Worm (Caenorhabditis elegans) whole organism, young adult: ENCODE results near the gene rpn-5.

Source experiments
- akir-1 ChIP-seq: fragments of 200-800 bp; sonication (Bioruptor generic); optimal IDR thresholded peaks from 2 replicates; lab custom pipeline; 2018; ENCODE audit warnings: mild to moderate bottlenecking, missing genetic modification characterization, moderate library complexity, missing compliant biosample characterization
- ceh-40 ChIP-seq: fragments of 200-800 bp; sonication (Bioruptor generic); IDR thresholded peaks from 2 replicates; pipeline ENCODE4 v1.3.6; 2022; ENCODE audit warnings: missing genetic modification characterization, missing compliant biosample characterization
- gei-17 ChIP-seq: fragments of 200-800 bp; sonication (Bioruptor generic); optimal IDR thresholded peaks from 2 replicates; lab custom pipeline; 2018; ENCODE audit warnings: mild to moderate bottlenecking, missing genetic modification characterization, missing compliant biosample characterization
- him-1 ChIP-seq: sonication (generic microtip); optimal IDR thresholded peaks from 2 replicates; lab custom pipeline; 2016; ENCODE audit warnings: missing genotype, missing genetic modification reagents, missing genetic modification characterization, missing compliant biosample characterization
- hlh-26 ChIP-seq: fragments of 200-800 bp; sonication (Bioruptor generic); conservative IDR thresholded peaks from 2 replicates; pipeline ENCODE4 v1.3.6; 2022; ENCODE audit warnings: missing genetic modification reagents, missing genetic modification characterization, missing compliant biosample characterization
- hmg-20 ChIP-seq: fragments of 200-800 bp; sonication (Bioruptor generic); IDR thresholded peaks from 2 replicates; pipeline ENCODE4 v1.3.6; 2022; ENCODE audit warnings: missing genetic modification reagents, missing genetic modification characterization, missing compliant biosample characterization
- hsf-1 ChIP-seq: fragments of 200-800 bp; sonication (Bioruptor generic); IDR thresholded peaks from 2 replicates; pipeline ENCODE4 v1.3.6; 2022; ENCODE audit warnings: missing genetic modification reagents, missing genetic modification characterization, missing compliant biosample characterization
- madf-3 ChIP-seq: fragments of 200-800 bp; sonication (Bioruptor generic); IDR thresholded peaks from 2 replicates; pipeline ENCODE4 v1.3.6; 2022; ENCODE audit warnings: missing genetic modification reagents, missing genetic modification characterization, missing compliant biosample characterization
- mel-28 ChIP-seq: sonication (generic microtip); optimal IDR thresholded peaks from 2 replicates; lab custom pipeline; 2016; ENCODE audit warnings: borderline replicate concordance, mild to moderate bottlenecking, missing genetic modification characterization, missing compliant biosample characterization
- pha-4 ChIP-seq: fragments of 150-350 bp; sonication (generic microtip); optimal IDR thresholded peaks from 2 replicates; lab custom pipeline; 2014; ENCODE audit warnings: missing biosample characterization, missing genetic modification reagents, missing genetic modification characterization
- repo-1 ChIP-seq: sonication (generic microtip); optimal IDR thresholded peaks from 2 replicates; lab custom pipeline; 2017; ENCODE audit warnings: mild to moderate bottlenecking, missing genetic modification characterization, missing compliant biosample characterization
- snpc-4 ChIP-seq, 5 experiments: fragments of 150-350 bp in 1 of 5; sonication (generic microtip) in 4 of 5; optimal IDR thresholded peaks; 2 replicates each; lab custom pipeline; 2014 to 2018; ENCODE audit warnings: missing genetic modification characterization in 5 of 5, missing biosample characterization in 3 of 5, antibody characterized with exemption in 2 of 5, mild to moderate bottlenecking in 2 of 5, missing compliant biosample characterization in 2 of 5, missing genotype in 2 of 5, moderate library complexity in 2 of 5, missing genetic modification reagents in 1 of 5
- somi-1 ChIP-seq: fragments of 200-800 bp; sonication (Bioruptor generic); optimal IDR thresholded peaks from 2 replicates; lab custom pipeline; 2018; ENCODE audit warnings: mild to moderate bottlenecking, missing genetic modification characterization, missing compliant biosample characterization

DNA sequence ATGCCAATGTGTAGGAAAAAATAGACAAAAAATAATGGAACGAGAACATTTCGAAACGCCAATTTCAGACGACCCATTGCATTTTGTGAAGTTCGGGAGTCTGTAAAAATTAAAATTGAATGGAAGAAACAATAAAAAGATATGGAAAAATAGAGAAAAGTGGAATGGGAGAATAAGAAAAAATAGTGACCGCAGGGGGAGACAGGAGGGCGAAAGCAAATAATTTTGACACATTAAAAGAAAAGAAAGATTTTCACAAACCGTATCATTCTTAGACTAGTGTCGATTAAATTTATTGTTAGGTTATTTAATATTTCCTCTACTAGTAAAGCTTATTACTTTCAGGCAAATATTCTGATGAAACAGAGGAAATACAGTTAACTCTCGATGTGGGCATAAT, 35.6 kb upstream of the rpn-5 start, which contains the start of gene F41C3.11:
- TF ChIP-seq snpc-4 (GFP tag; optimal IDR thresholded peaks at IDR 0.05; lab: Kevin White, UChicago): no peak
- TF ChIP-seq snpc-4 (tag; optimal IDR thresholded peaks at IDR 0.05; lab: Kevin White, UChicago): no peak
- no peak for TF ChIP-seq hlh-26
- TF ChIP-seq madf-3 (GFP tag; lab: Robert Waterston, UW): no peak
- TF ChIP-seq repo-1 (tag; lab: Kevin White, UChicago): no peak
- no peak for TF ChIP-seq somi-1 (GFP tag; lab: Kevin White, UChicago)
- TF ChIP-seq mel-28: no peak
- no peak for TF ChIP-seq akir-1 (GFP tag; lab: Kevin White, UChicago)
- no peak for TF ChIP-seq pha-4
- no peak for TF ChIP-seq hmg-20 (GFP tag; lab: Robert Waterston, UW)
- no peak for TF ChIP-seq hsf-1 (GFP tag; lab: Robert Waterston, UW)
- TF ChIP-seq ceh-40 (GFP tag; lab: Robert Waterston, UW): no peak
- no peak for TF ChIP-seq gei-17 (GFP tag; lab: Kevin White, UChicago)
- no peak for TF ChIP-seq him-1 (tag; lab: Kevin White, UChicago)
